Worm (Caenorhabditis elegans): ENCODE results near the gene F44E5.2.

ce11 chrII:11816475-11816874 lies 49.9 kb downstream of the F44E5.2 start, which contains the start of gene pap-3:
- no peak for TF ChIP-seq dao-5 (tag; optimal IDR thresholded peaks at IDR 0.05)
- TF ChIP-seq W03F9.2 (tag; optimal IDR thresholded peaks at IDR 0.05) = no peak
- no peak for TF ChIP-seq him-1 (tag; optimal IDR thresholded peaks at IDR 0.05)
